Fruit fly (Drosophila melanogaster) ovary, adult (tissue): ENCODE results near the gene brv1.

ENCODE experiments used
- CG17801 ChIP-seq: fragments of 200-800 bp; optimal IDR thresholded peaks from 2 replicates; lab custom pipeline; 2019; ENCODE audit warnings: missing biosample characterization, mild to moderate bottlenecking, missing genetic modification characterization, moderate library complexity; ENCODE audit not compliant: partially characterized antibody

Gene brv1

dm6 chr3L:19486398-19486797 is at the start of gene brv1:
TSS of gene brv1 (minus strand) at chr3L:19486498.
- no peak for TF ChIP-seq CG17801

dm6 chr3L:19532443-19532842 is 46.1 kb upstream of the brv1 start, which contains the start of gene Cpr76Bd:
TSS of gene Cpr76Bd (plus strand) at chr3L:19532743.
- no peak for TF ChIP-seq CG17801

- TF ChIP-seq CG17801, result no peak
Measured at dm6 chr3L:19528547-19528946, 42.2 kb upstream of the brv1 start.

- TF ChIP-seq CG17801, result no peak
Measured at dm6 chr3L:19525736-19526135, 39.4 kb upstream of the brv1 start.

dm6 chr3L:19524690-19525089 is 38.4 kb upstream of the brv1 start:
- TF ChIP-seq CG17801, result no peak

- TF ChIP-seq CG17801, result no peak
Measured at dm6 chr3L:19521093-19521492, 34.8 kb upstream of the brv1 start.

- TF ChIP-seq CG17801, result no peak
Measured at dm6 chr3L:19520645-19521044, 34.3 kb upstream of the brv1 start, which contains the start of gene Cpr76Bc. TSS of gene Cpr76Bc (plus strand) at chr3L:19520945.

- no peak for TF ChIP-seq CG17801
Measured at dm6 chr3L:19519349-19519748, 33.1 kb upstream of the brv1 start, which contains the start of gene Cpr76Bb. TSS of gene Cpr76Bb (plus strand) at chr3L:19519649.

- no peak for TF ChIP-seq CG17801
Measured at dm6 chr3L:19518232-19518631, 31.9 kb upstream of the brv1 start, which contains the start of gene Cpr76Ba. TSS of gene Cpr76Ba (minus strand) at chr3L:19518332.

dm6 chr3L:19516547-19516946 is 30.2 kb upstream of the brv1 start:
- TF ChIP-seq CG17801, result no peak

- no peak for TF ChIP-seq CG17801
Measured at dm6 chr3L:19512672-19513071, 26.4 kb upstream of the brv1 start.

dm6 chr3L:19504719-19505118 is 18.4 kb upstream of the brv1 start:
- no peak for TF ChIP-seq CG17801

- TF ChIP-seq CG17801, result no peak
Measured at dm6 chr3L:19503770-19504169, 17.5 kb upstream of the brv1 start, which contains the start of gene CG9452. TSS of gene CG9452 (minus strand) at chr3L:19503870.

- no peak for TF ChIP-seq CG17801
Measured at dm6 chr3L:19500698-19501097, 14.4 kb upstream of the brv1 start, which contains the start of gene CG9451. TSS of gene CG9451 (minus strand) at chr3L:19500798.

- no peak for TF ChIP-seq CG17801
Measured at dm6 chr3L:19499334-19499733, 13.0 kb upstream of the brv1 start.

dm6 chr3L:19497623-19498022 is 11.3 kb upstream of the brv1 start, which contains the start of gene CG9449:
TSS of gene CG9449 (minus strand) at chr3L:19497723.
- TF ChIP-seq CG17801, result no peak

dm6 chr3L:19497135-19497534 is 10.8 kb upstream of the brv1 start:
- TF ChIP-seq CG17801, result no peak

dm6 chr3L:19496600-19496999 is 10.3 kb upstream of the brv1 start:
- no peak for TF ChIP-seq CG17801

- TF ChIP-seq CG17801, result peak; percentile 43
Measured at dm6 chr3L:19495991-19496588, 9.8 kb upstream of the brv1 start.
